Fruit fly (Drosophila melanogaster): Measurements from ENCODE around the gene FipoQ.

- TF ChIP-seq CTCF (optimal IDR thresholded peaks at IDR 0.05) (no peak), CG8478 (optimal IDR thresholded peaks at IDR 0.05) (no peak)
Observed at dm6 chr3R:29517923-29518322, 23.3 kb downstream of the FipoQ start.
